Worm (Caenorhabditis elegans) whole organism, L4 larva: ENCODE measurements around the gene dmsr-11.

Experiments used
- F10B5.3 ChIP-seq: sonication (generic microtip); optimal IDR thresholded peaks from 2 replicates; lab custom pipeline; 2016; ENCODE audit warnings: mild to moderate bottlenecking, missing genetic modification characterization, missing compliant biosample characterization
- R02D3.7 ChIP-seq: fragments of 150-350 bp; sonication (generic microtip); optimal IDR thresholded peaks from 3 replicates; lab custom pipeline; 2014; ENCODE audit warnings: missing biosample characterization, missing genetic modification characterization
- T20F7.1 ChIP-seq: fragments of 200-800 bp; sonication (Bioruptor generic); optimal IDR thresholded peaks from 2 replicates; lab custom pipeline; 2018; ENCODE audit warnings: mild to moderate bottlenecking, missing genetic modification characterization, missing compliant biosample characterization
- T26A8.4 ChIP-seq: fragments of 200-800 bp; sonication (Bioruptor generic); IDR thresholded peaks from 2 replicates; pipeline ENCODE4 v1.3.6; 2022; ENCODE audit warnings: missing genetic modification characterization, missing compliant biosample characterization
- aha-1 ChIP-seq: fragments of 150-350 bp; peaks from one replicate; lab custom pipeline; 2014; ENCODE audit warnings: missing biosample characterization, missing genetic modification characterization
- arid-1 ChIP-seq: fragments of 200-800 bp; sonication (Bioruptor generic); conservative IDR thresholded peaks from 2 replicates; pipeline ENCODE4 v1.3.6; 2022; ENCODE audit warnings: missing genetic modification reagents, missing genetic modification characterization, missing compliant biosample characterization
- ceh-20 ChIP-seq: fragments of 200-800 bp; sonication (Bioruptor generic); IDR thresholded peaks from 2 replicates; pipeline ENCODE4 v1.3.6; 2022; ENCODE audit warnings: missing genetic modification reagents, missing genetic modification characterization, missing compliant biosample characterization
- ceh-62 ChIP-seq: sonication (generic microtip); optimal IDR thresholded peaks from 2 replicates; lab custom pipeline; 2017; ENCODE audit warnings: missing biosample characterization, missing genetic modification characterization
- daf-19 ChIP-seq: fragments of 200-800 bp; sonication (Bioruptor generic); conservative IDR thresholded peaks from 2 replicates; pipeline ENCODE4 v1.3.6; 2022; ENCODE audit warnings: missing genetic modification characterization, missing compliant biosample characterization
- dpl-1 ChIP-seq: fragments of 150-350 bp; optimal IDR thresholded peaks from 2 replicates; lab custom pipeline; 2014; ENCODE audit warnings: missing biosample characterization, missing genetic modification reagents, missing genetic modification characterization
- fkh-10 ChIP-seq: fragments of 150-350 bp; optimal IDR thresholded peaks from 2 replicates; lab custom pipeline; 2014; ENCODE audit warnings: missing biosample characterization, missing genetic modification reagents, missing genetic modification characterization
- lin-13 ChIP-seq: fragments of 150-350 bp; optimal IDR thresholded peaks from 2 replicates; lab custom pipeline; 2014; ENCODE audit warnings: missing biosample characterization, missing genetic modification reagents, missing genetic modification characterization
- mep-1 ChIP-seq: fragments of 150-350 bp; sonication (generic microtip); optimal IDR thresholded peaks from 3 replicates; lab custom pipeline; 2014; ENCODE audit warnings: missing biosample characterization, missing genetic modification characterization
- nhr-102 ChIP-seq: sonication (generic microtip); optimal IDR thresholded peaks from 2 replicates; lab custom pipeline; 2016; ENCODE audit warnings: mild to moderate bottlenecking, missing genetic modification characterization, moderate library complexity, missing compliant biosample characterization
- nhr-111 ChIP-seq: fragments of 200-800 bp; sonication (Bioruptor generic); optimal IDR thresholded peaks from 2 replicates; lab custom pipeline; 2018; ENCODE audit warnings: mild to moderate bottlenecking, missing genetic modification characterization, missing compliant biosample characterization
- nhr-25 ChIP-seq: sonication (generic microtip); optimal IDR thresholded peaks from 2 replicates; lab custom pipeline; 2017; ENCODE audit warnings: missing genetic modification characterization, mild to moderate bottlenecking, missing compliant biosample characterization, antibody characterized with exemption, moderate library complexity, borderline replicate concordance; ENCODE audit not compliant: insufficient read depth
- nhr-6 ChIP-seq: fragments of 150-350 bp; optimal IDR thresholded peaks from 2 replicates; lab custom pipeline; 2014; ENCODE audit warnings: missing biosample characterization, missing genetic modification characterization
- php-3 ChIP-seq: fragments of 200-800 bp; sonication (Bioruptor generic); IDR thresholded peaks from 2 replicates; pipeline ENCODE4 v1.3.6; 2022; ENCODE audit warnings: missing genetic modification reagents, missing genetic modification characterization, missing compliant biosample characterization
- pqm-1 ChIP-seq: sonication (generic microtip); optimal IDR thresholded peaks from 2 replicates; lab custom pipeline; 2017; ENCODE audit warnings: missing biosample characterization, missing genetic modification characterization
- snpc-4 ChIP-seq: fragments of 150-350 bp; optimal IDR thresholded peaks from 2 replicates; lab custom pipeline; 2014; ENCODE audit warnings: missing biosample characterization, missing genetic modification characterization
- tra-1 ChIP-seq: fragments of 200-800 bp; sonication (Bioruptor generic); IDR thresholded peaks from 2 replicates; pipeline ENCODE4 v1.3.6; 2022; ENCODE audit warnings: missing genetic modification reagents, missing genetic modification characterization, missing compliant biosample characterization
- unc-39 ChIP-seq: sonication (generic microtip); optimal IDR thresholded peaks from 2 replicates; lab custom pipeline; 2017; ENCODE audit warnings: missing biosample characterization, missing genetic modification characterization
- unc-62 ChIP-seq, 3 experiments: fragments of 150-350 bp in 1 of 3; sonication (generic microtip); optimal IDR thresholded peaks in 2 of 3; peaks in 1 of 3; 1 replicate in 1 of 3; 2 replicates in 2 of 3; lab custom pipeline; 2014 to 2017; ENCODE audit warnings: missing biosample characterization in 3 of 3, missing genetic modification characterization in 3 of 3, missing genetic modification reagents in 3 of 3, missing genotype in 1 of 3
- vab-7 ChIP-seq: fragments of 200-800 bp; sonication (Bioruptor generic); IDR thresholded peaks from 2 replicates; pipeline ENCODE4 v1.3.6; 2022; ENCODE audit warnings: missing genetic modification reagents, missing genetic modification characterization, missing compliant biosample characterization
- zip-2 ChIP-seq: fragments of 150-350 bp; optimal IDR thresholded peaks from 2 replicates; lab custom pipeline; 2014; ENCODE audit warnings: missing biosample characterization, missing genetic modification characterization

The dmsr-11 gene

ce11 chrV:6767576-6767975 is 36.3 kb downstream of the dmsr-11 start:
- TF ChIP-seq nhr-102 (no peak), nhr-6 (no peak)

- TF ChIP-seq pqm-1 (tag; lab: Kevin White, UChicago) (no peak), daf-19 (GFP tag; lab: Robert Waterston, UW) (no peak), zip-2 (tag; lab: Kevin White, UChicago) (no peak), aha-1 (tag; lab: Kevin White, UChicago) (peak; percentile 44), F10B5.3 (tag; lab: Kevin White, UChicago) (no peak)
Observed at ce11 chrV:6764972-6765371, 38.9 kb downstream of the dmsr-11 start, which contains the start of gene bbs-8. TSS of gene bbs-8 (minus strand) at chrV:6765072.

ce11 chrV:6762361-6762760 is 41.5 kb downstream of the dmsr-11 start, which contains the start of gene T25F10.4:
TSS of gene T25F10.4 (minus strand) at chrV:6762461.
- no peak for TF ChIP-seq lin-13
- no peak for TF ChIP-seq ceh-62 (tag; lab: Kevin White, UChicago)
- TF ChIP-seq tra-1 = no peak
- TF ChIP-seq T26A8.4 (GFP tag; lab: Robert Waterston, UW) = no peak
- no peak for TF ChIP-seq unc-39 (tag; lab: Kevin White, UChicago)
- no peak for TF ChIP-seq php-3 (GFP tag; lab: Robert Waterston, UW)
- no peak for TF ChIP-seq T20F7.1 (GFP tag; lab: Kevin White, UChicago)
- TF ChIP-seq fkh-10 (GFP tag; lab: Kevin White, UChicago) = no peak
- no peak for TF ChIP-seq arid-1 (GFP tag; lab: Robert Waterston, UW)
- TF ChIP-seq nhr-111 (GFP tag; lab: Kevin White, UChicago) = no peak
- no peak for TF ChIP-seq snpc-4 (tag; lab: Kevin White, UChicago)
- no peak for TF ChIP-seq R02D3.7 (tag; lab: Kevin White, UChicago)

ce11 chrV:6758017-6758416 is 45.9 kb downstream of the dmsr-11 start, which contains the start of gene dbl-1:
TSS of gene dbl-1 (plus strand) at chrV:6758135.
- TF ChIP-seq vab-7 (GFP tag; lab: Robert Waterston, UW) (no peak), nhr-25 (tag; lab: Kevin White, UChicago) (no peak), aha-1 (tag; lab: Kevin White, UChicago) (peak; percentile 91), mep-1 (tag; lab: Kevin White, UChicago) (no peak)

ce11 chrV:6753257-6753656 is 50.6 kb downstream of the dmsr-11 start:
- no peak for TF ChIP-seq dpl-1
- 0 out of 2 replicates have a peak, but pooled peaks have one; percentile 27 for TF ChIP-seq ceh-20
- peak in 1 of 2 experiments; percentile 81 for TF ChIP-seq unc-62 (GFP tag; optimal IDR thresholded peaks at IDR 0.05 in 1 of 2; lab: Kevin White, UChicago)
- no peak for TF ChIP-seq unc-62 (tag; optimal IDR thresholded peaks at IDR 0.05; lab: Kevin White, UChicago)
